Fruit fly (Drosophila melanogaster): Measurements from ENCODE around the gene Cpr64Ac.

- TF ChIP-seq Mnt (GFP tag; optimal IDR thresholded peaks at IDR 0.05) (peak; percentile 85), Crg-1 (GFP tag; optimal IDR thresholded peaks at IDR 0.05) (no peak), Hr96 (GFP tag; optimal IDR thresholded peaks at IDR 0.05) (no peak), Clk (GFP tag; optimal IDR thresholded peaks at IDR 0.05) (no peak), kay (GFP tag; ENCODE audit: borderline replicate concordance) (no peak), bab1 (GFP tag; optimal IDR thresholded peaks at IDR 0.05) (no peak), CG14711 (tag; optimal IDR thresholded peaks at IDR 0.05) (no peak), ovo (GFP tag; optimal IDR thresholded peaks at IDR 0.05) (no peak)
Measured at dm6 chr3L:4185259-4185658, 27.5 kb downstream of the Cpr64Ac start.

Measured in whole organism, adult.